Worm (Caenorhabditis elegans) whole organism, L4/young adult: Measurements from ENCODE around the gene F33G12.7.

Experiments
- W03F9.2 ChIP-seq: fragments of 150-350 bp; optimal IDR thresholded peaks from 2 replicates; lab custom pipeline; 2014; ENCODE audit warnings: missing biosample characterization, missing genetic modification characterization
- dao-5 ChIP-seq: sonication (generic microtip); optimal IDR thresholded peaks from 2 replicates; lab custom pipeline; 2016; ENCODE audit warnings: missing genotype, missing genetic modification characterization, moderate library complexity, missing compliant biosample characterization
- him-1 ChIP-seq: sonication (generic microtip); optimal IDR thresholded peaks from 2 replicates; lab custom pipeline; 2016; ENCODE audit warnings: missing genotype, missing genetic modification reagents, missing genetic modification characterization, missing compliant biosample characterization

The F33G12.7 gene

ce11 chrII:5032669-5033068 lies 7.8 kb downstream of the F33G12.7 start:
- peak; percentile 59 for TF ChIP-seq dao-5 (tag; lab: Kevin White, UChicago)
- peak; percentile 54 for TF ChIP-seq him-1 (tag; lab: Kevin White, UChicago)
- no peak for TF ChIP-seq W03F9.2 (tag; lab: Kevin White, UChicago)

ce11 chrII:5031612-5032011 lies 8.9 kb downstream of the F33G12.7 start, which contains the start of gene wdr-83:
Gene wdr-83 (minus strand): TSS chrII:5031712.
- no peak for TF ChIP-seq him-1 (tag; lab: Kevin White, UChicago)
- no peak for TF ChIP-seq dao-5 (tag; lab: Kevin White, UChicago)
- no peak for TF ChIP-seq W03F9.2 (tag; lab: Kevin White, UChicago)

ce11 chrII:5027952-5028351 lies 12.5 kb downstream of the F33G12.7 start:
- TF ChIP-seq dao-5 (tag; lab: Kevin White, UChicago) (no peak), him-1 (tag; lab: Kevin White, UChicago) (no peak), W03F9.2 (tag; lab: Kevin White, UChicago) (no peak)

- TF ChIP-seq W03F9.2 (tag; lab: Kevin White, UChicago) (no peak), him-1 (tag; lab: Kevin White, UChicago) (no peak), dao-5 (tag; lab: Kevin White, UChicago) (no peak)
Measured at ce11 chrII:5022381-5022855, 18.1 kb downstream of the F33G12.7 start, which contains the start of the genes nsy-1 and F59A6.13. Gene nsy-1 (plus strand): TSS chrII:5022757. Gene F59A6.13 (plus strand): TSS chrII:5022805.

- TF ChIP-seq W03F9.2 (tag; lab: Kevin White, UChicago) (no peak), dao-5 (tag; lab: Kevin White, UChicago) (no peak), him-1 (tag; lab: Kevin White, UChicago) (no peak)
Measured at ce11 chrII:5021518-5021917, 19.0 kb downstream of the F33G12.7 start.

- TF ChIP-seq him-1 (tag; lab: Kevin White, UChicago): no peak
- TF ChIP-seq dao-5 (tag; lab: Kevin White, UChicago): no peak
- no peak for TF ChIP-seq W03F9.2 (tag; lab: Kevin White, UChicago)
Measured at ce11 chrII:5020513-5021081, 19.9 kb downstream of the F33G12.7 start.

ce11 chrII:5019389-5020108 lies 20.9 kb downstream of the F33G12.7 start:
- TF ChIP-seq dao-5 (tag; lab: Kevin White, UChicago): no peak
- TF ChIP-seq him-1 (tag; lab: Kevin White, UChicago): no peak
- TF ChIP-seq W03F9.2 (tag; lab: Kevin White, UChicago): no peak

- TF ChIP-seq dao-5 (tag; lab: Kevin White, UChicago) (no peak), him-1 (tag; lab: Kevin White, UChicago) (no peak), W03F9.2 (tag; lab: Kevin White, UChicago) (no peak)
Measured at ce11 chrII:5018578-5018977, 21.9 kb downstream of the F33G12.7 start.

- TF ChIP-seq him-1 (tag; lab: Kevin White, UChicago) (peak; percentile 12), dao-5 (tag; lab: Kevin White, UChicago) (no peak), W03F9.2 (tag; lab: Kevin White, UChicago) (peak; percentile 45)
Measured at ce11 chrII:5016977-5017585, 23.4 kb downstream of the F33G12.7 start.

ce11 chrII:5016144-5016543 lies 24.3 kb downstream of the F33G12.7 start:
- TF ChIP-seq him-1 (tag; lab: Kevin White, UChicago): no peak
- no peak for TF ChIP-seq dao-5 (tag; lab: Kevin White, UChicago)
- no peak for TF ChIP-seq W03F9.2 (tag; lab: Kevin White, UChicago)

- TF ChIP-seq dao-5 (tag; lab: Kevin White, UChicago) (no peak), W03F9.2 (tag; lab: Kevin White, UChicago) (no peak), him-1 (tag; lab: Kevin White, UChicago) (no peak)
Measured at ce11 chrII:5014399-5014798, 26.1 kb downstream of the F33G12.7 start, which contains the start of gene F59A6.2. Gene F59A6.2 (plus strand): TSS chrII:5014699.

- no peak for TF ChIP-seq dao-5 (tag; lab: Kevin White, UChicago)
- no peak for TF ChIP-seq him-1 (tag; lab: Kevin White, UChicago)
Measured at ce11 chrII:5011978-5012377, 28.5 kb downstream of the F33G12.7 start, which contains the start of gene F59A6.12. Gene F59A6.12 (minus strand): TSS chrII:5012078.

- TF ChIP-seq W03F9.2 (tag; lab: Kevin White, UChicago) (no peak), him-1 (tag; lab: Kevin White, UChicago) (no peak), dao-5 (tag; lab: Kevin White, UChicago) (no peak)
Measured at ce11 chrII:5008033-5008432, 32.4 kb downstream of the F33G12.7 start, which contains the start of gene F59A6.3. Gene F59A6.3 (plus strand): TSS chrII:5008333.
